Worm (Caenorhabditis elegans) whole organism, L4 larva: ENCODE data around the gene Y50D4B.1.

Experiments
- ama-1 ChIP-seq: fragments of 150-350 bp; optimal IDR thresholded peaks from 2 replicates; lab custom pipeline; 2014; ENCODE audit warnings: inconsistent platforms, mixed read lengths
- ces-1 ChIP-seq: fragments of 150-350 bp; sonication (generic microtip); optimal IDR thresholded peaks from 4 replicates; lab custom pipeline; 2014; ENCODE audit warnings: missing biosample characterization, missing genetic modification reagents, missing genetic modification characterization
- cey-2 ChIP-seq: sonication (generic microtip); optimal IDR thresholded peaks from 3 replicates; lab custom pipeline; 2017; ENCODE audit warnings: missing genetic modification characterization, mild to moderate bottlenecking, missing compliant biosample characterization, antibody characterized with exemption, borderline replicate concordance; ENCODE audit not compliant: insufficient read depth
- duxl-1 ChIP-seq: sonication (generic microtip); optimal IDR thresholded peaks from 2 replicates; lab custom pipeline; 2016; ENCODE audit warnings: mild to moderate bottlenecking, missing genetic modification characterization, moderate library complexity, missing compliant biosample characterization; ENCODE audit not compliant: poor library complexity
- egl-43 ChIP-seq: fragments of 200-800 bp; sonication (Bioruptor generic); IDR thresholded peaks from 2 replicates; pipeline ENCODE4 v1.3.6; 2022; ENCODE audit warnings: missing genetic modification reagents, missing genetic modification characterization, missing compliant biosample characterization
- fkh-10 ChIP-seq: fragments of 150-350 bp; optimal IDR thresholded peaks from 2 replicates; lab custom pipeline; 2014; ENCODE audit warnings: missing biosample characterization, missing genetic modification reagents, missing genetic modification characterization
- fos-1 ChIP-seq: fragments of 150-350 bp; optimal IDR thresholded peaks from 2 replicates; lab custom pipeline; 2014; ENCODE audit warnings: missing biosample characterization, missing genetic modification characterization
- nhr-102 ChIP-seq: sonication (generic microtip); optimal IDR thresholded peaks from 2 replicates; lab custom pipeline; 2016; ENCODE audit warnings: mild to moderate bottlenecking, missing genetic modification characterization, moderate library complexity, missing compliant biosample characterization
- nhr-111 ChIP-seq: fragments of 200-800 bp; sonication (Bioruptor generic); optimal IDR thresholded peaks from 2 replicates; lab custom pipeline; 2018; ENCODE audit warnings: mild to moderate bottlenecking, missing genetic modification characterization, missing compliant biosample characterization
- snpc-4 ChIP-seq: fragments of 150-350 bp; optimal IDR thresholded peaks from 2 replicates; lab custom pipeline; 2014; ENCODE audit warnings: missing biosample characterization, missing genetic modification characterization
- unc-62 ChIP-seq, 3 experiments: fragments of 150-350 bp in 1 of 3; sonication (generic microtip); optimal IDR thresholded peaks in 2 of 3; peaks in 1 of 3; 1 replicate in 1 of 3; 2 replicates in 2 of 3; lab custom pipeline; 2014 to 2017; ENCODE audit warnings: missing biosample characterization in 3 of 3, missing genetic modification characterization in 3 of 3, missing genetic modification reagents in 3 of 3, missing genotype in 1 of 3

DNA sequence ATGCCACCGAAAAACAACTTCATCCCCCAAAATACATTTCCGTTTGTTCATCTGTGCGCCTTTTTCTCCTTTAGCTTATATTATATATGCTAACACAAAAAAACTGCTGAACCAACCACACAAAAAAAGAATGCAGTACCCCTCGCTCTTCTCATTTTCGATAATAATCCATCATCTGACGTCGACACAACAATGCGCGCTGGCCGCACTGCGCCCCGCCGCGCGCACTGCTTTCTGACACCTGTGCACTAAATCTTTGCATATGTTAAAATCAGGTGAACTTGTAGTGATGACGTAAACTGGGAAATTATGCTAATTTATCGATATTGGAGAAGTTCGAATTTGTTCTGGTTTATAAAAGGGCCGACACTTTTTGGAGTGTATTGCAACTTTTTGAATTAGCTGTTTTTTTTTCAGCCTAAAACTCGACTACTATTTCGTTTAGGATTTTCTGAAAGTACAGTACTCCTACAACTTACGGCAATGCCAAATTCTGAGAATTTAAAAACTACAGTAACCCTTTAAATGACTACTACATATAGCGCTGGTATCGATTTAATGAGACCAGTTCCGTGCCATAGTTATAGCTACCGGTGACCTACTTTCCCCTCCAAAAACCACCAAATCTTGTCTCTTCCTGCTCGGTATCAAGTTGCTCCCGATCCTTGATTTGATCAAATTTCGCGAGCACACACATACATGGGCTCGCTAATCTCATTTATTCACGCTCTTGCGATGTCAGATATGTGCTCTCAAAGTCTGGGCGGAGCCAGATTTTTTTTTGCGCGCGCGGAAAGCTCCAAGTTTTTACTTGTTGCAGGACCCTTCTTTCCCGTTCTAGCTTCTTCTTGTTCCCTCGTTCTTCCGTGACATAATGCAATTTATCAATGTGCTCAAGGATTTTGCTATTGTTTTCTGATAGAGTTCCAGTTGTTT is 37.2 kb downstream of the Y50D4B.1 start:
- no peak for TF ChIP-seq duxl-1 (tag; lab: Kevin White, UChicago)
- TF ChIP-seq unc-62 (GFP tag; optimal IDR thresholded peaks at IDR 0.05 in 1 of 2; lab: Kevin White, UChicago), result peak in 1 of 2 experiments; percentile 96
- no peak for TF ChIP-seq unc-62 (tag; optimal IDR thresholded peaks at IDR 0.05; lab: Kevin White, UChicago)
- TF ChIP-seq snpc-4 (tag; lab: Kevin White, UChicago), result no peak
- peak; percentile 63 for TF ChIP-seq fkh-10 (GFP tag; lab: Kevin White, UChicago)
- TF ChIP-seq ces-1 (GFP tag; lab: Kevin White, UChicago), result peak; percentile 81
- TF ChIP-seq nhr-111 (GFP tag; lab: Kevin White, UChicago), result no peak
- peak; percentile 41; the same call in 1 of the 2 replicates for TF ChIP-seq egl-43 (GFP tag; lab: Robert Waterston, UW)
- TF ChIP-seq ama-1, result no peak
- no peak for TF ChIP-seq fos-1 (tag; lab: Kevin White, UChicago)
- no peak for TF ChIP-seq cey-2
- no peak for TF ChIP-seq nhr-102 (tag; lab: Kevin White, UChicago)
